Worm (Caenorhabditis elegans) whole organism, young adult: ENCODE results near the gene C48D1.5.
A peak's percentile ranks its signal among the peaks of the same experiment; 100 is the strongest.

ENCODE experiments used
- B0336.3 ChIP-seq: fragments of 200-800 bp; sonication (Bioruptor generic); IDR thresholded peaks from 2 replicates; pipeline ENCODE4 v1.3.6; 2022; ENCODE audit warnings: missing genetic modification characterization, missing compliant biosample characterization
- F10E7.11 ChIP-seq: sonication (generic microtip); optimal IDR thresholded peaks from 2 replicates; lab custom pipeline; 2017; ENCODE audit warnings: mild to moderate bottlenecking, missing genetic modification characterization, moderate library complexity, missing compliant biosample characterization
- F33H1.4 ChIP-seq: fragments of 200-800 bp; sonication (Bioruptor generic); IDR thresholded peaks from 2 replicates; pipeline ENCODE4 v1.3.6; 2022; ENCODE audit warnings: missing genetic modification reagents, missing genetic modification characterization, missing compliant biosample characterization
- F37B4.10 ChIP-seq: fragments of 200-800 bp; sonication (Bioruptor generic); IDR thresholded peaks from 2 replicates; pipeline ENCODE4 v1.3.6; 2022; ENCODE audit warnings: missing genetic modification characterization, missing compliant biosample characterization
- F39B2.1 ChIP-seq: fragments of 200-800 bp; sonication (Bioruptor generic); IDR thresholded peaks from 2 replicates; pipeline ENCODE4 v1.3.6; 2022; ENCODE audit warnings: missing genetic modification reagents, missing genetic modification characterization, missing compliant biosample characterization
- F49E8.2 ChIP-seq: sonication (generic microtip); optimal IDR thresholded peaks from 3 replicates; lab custom pipeline; 2017; ENCODE audit warnings: missing genetic modification characterization, mild to moderate bottlenecking, missing compliant biosample characterization, antibody characterized with exemption, moderate library complexity; ENCODE audit not compliant: insufficient read depth
- F52B5.7 ChIP-seq: sonication (generic microtip); optimal IDR thresholded peaks from 2 replicates; lab custom pipeline; 2016; ENCODE audit warnings: mild to moderate bottlenecking, missing genetic modification characterization, missing compliant biosample characterization
- K12H6.12 ChIP-seq: fragments of 200-800 bp; sonication (Bioruptor generic); optimal IDR thresholded peaks from 2 replicates; lab custom pipeline; 2018; ENCODE audit warnings: mild to moderate bottlenecking, missing genetic modification characterization, missing compliant biosample characterization
- T07F8.4 ChIP-seq: sonication (generic microtip); optimal IDR thresholded peaks from 2 replicates; lab custom pipeline; 2016; ENCODE audit warnings: mild to moderate bottlenecking, missing genetic modification characterization, moderate library complexity, missing compliant biosample characterization
- T26A5.8 ChIP-seq: sonication (generic microtip); optimal IDR thresholded peaks from 2 replicates; lab custom pipeline; 2016; ENCODE audit warnings: missing genetic modification characterization, missing compliant biosample characterization
- Y56A3A.18 ChIP-seq: fragments of 200-800 bp; sonication (Bioruptor generic); IDR thresholded peaks from 2 replicates; pipeline ENCODE4 v1.3.6; 2022; ENCODE audit warnings: missing genetic modification reagents, missing genetic modification characterization, missing compliant biosample characterization
- Y67H2A.10 ChIP-seq: fragments of 200-800 bp; sonication (Bioruptor generic); conservative IDR thresholded peaks from 2 replicates; pipeline ENCODE4 v1.3.6; 2022; ENCODE audit warnings: missing genetic modification reagents, missing genetic modification characterization, missing compliant biosample characterization
- ama-1 ChIP-seq, 3 experiments: fragments of 150-350 bp in 1 of 3; sonication (generic microtip) in 2 of 3; optimal IDR thresholded peaks; 2 replicates each; lab custom pipeline; 2014 to 2018; ENCODE audit warnings: missing biosample characterization in 2 of 3, missing genetic modification characterization in 2 of 3, missing genetic modification reagents in 2 of 3
- aptf-2 ChIP-seq: fragments of 200-800 bp; sonication (Bioruptor generic); conservative IDR thresholded peaks from 2 replicates; pipeline ENCODE4 v1.3.6; 2022; ENCODE audit warnings: missing genetic modification reagents, missing genetic modification characterization, missing compliant biosample characterization
- aptf-3 ChIP-seq: fragments of 200-800 bp; sonication (Bioruptor generic); IDR thresholded peaks from 2 replicates; pipeline ENCODE4 v1.3.6; 2022; ENCODE audit warnings: missing genetic modification characterization, missing compliant biosample characterization
- athp-1 ChIP-seq: sonication (generic microtip); optimal IDR thresholded peaks from 2 replicates; lab custom pipeline; 2017; ENCODE audit warnings: mild to moderate bottlenecking, missing genetic modification characterization, missing compliant biosample characterization
- attf-5 ChIP-seq: fragments of 200-800 bp; sonication (Bioruptor generic); optimal IDR thresholded peaks from 2 replicates; lab custom pipeline; 2018; ENCODE audit warnings: mild to moderate bottlenecking, missing genetic modification characterization, missing compliant biosample characterization
- attf-6 ChIP-seq: fragments of 200-800 bp; sonication (Bioruptor generic); IDR thresholded peaks from 2 replicates; pipeline ENCODE4 v1.3.6; 2022; ENCODE audit warnings: missing genetic modification reagents, missing genetic modification characterization, missing compliant biosample characterization
- ceh-100 ChIP-seq: fragments of 200-800 bp; sonication (Bioruptor generic); IDR thresholded peaks from 2 replicates; pipeline ENCODE4 v1.3.6; 2022; ENCODE audit warnings: missing genetic modification reagents, missing genetic modification characterization, missing compliant biosample characterization
- ceh-40 ChIP-seq: fragments of 200-800 bp; sonication (Bioruptor generic); IDR thresholded peaks from 2 replicates; pipeline ENCODE4 v1.3.6; 2022; ENCODE audit warnings: missing genetic modification characterization, missing compliant biosample characterization
- ceh-58 ChIP-seq: fragments of 200-800 bp; sonication (Bioruptor generic); IDR thresholded peaks from 2 replicates; pipeline ENCODE4 v1.3.6; 2022; ENCODE audit warnings: missing genetic modification characterization, missing compliant biosample characterization
- chd-7 ChIP-seq: sonication (generic microtip); optimal IDR thresholded peaks from 2 replicates; lab custom pipeline; 2016; ENCODE audit warnings: mild to moderate bottlenecking, missing genetic modification characterization, moderate library complexity, missing compliant biosample characterization
- dpff-1 ChIP-seq: sonication (generic microtip); optimal IDR thresholded peaks from 2 replicates; lab custom pipeline; 2017; ENCODE audit warnings: mild to moderate bottlenecking, missing genetic modification characterization, missing compliant biosample characterization
- dpl-1 ChIP-seq: fragments of 150-350 bp; optimal IDR thresholded peaks from 2 replicates; lab custom pipeline; 2014; ENCODE audit warnings: missing biosample characterization, missing genetic modification reagents, missing genetic modification characterization
- efl-1 ChIP-seq: fragments of 150-350 bp; optimal IDR thresholded peaks from 2 replicates; lab custom pipeline; 2014; ENCODE audit warnings: missing biosample characterization, missing genetic modification reagents, missing genetic modification characterization
- ets-4 ChIP-seq: fragments of 200-800 bp; sonication (Bioruptor generic); optimal IDR thresholded peaks from 2 replicates; lab custom pipeline; 2018; ENCODE audit warnings: mild to moderate bottlenecking, missing genetic modification characterization, missing compliant biosample characterization
- him-1 ChIP-seq: sonication (generic microtip); optimal IDR thresholded peaks from 2 replicates; lab custom pipeline; 2016; ENCODE audit warnings: missing genotype, missing genetic modification reagents, missing genetic modification characterization, missing compliant biosample characterization
- hlh-26 ChIP-seq: fragments of 200-800 bp; sonication (Bioruptor generic); conservative IDR thresholded peaks from 2 replicates; pipeline ENCODE4 v1.3.6; 2022; ENCODE audit warnings: missing genetic modification reagents, missing genetic modification characterization, missing compliant biosample characterization
- hmg-1.2 ChIP-seq: fragments of 200-800 bp; sonication (Bioruptor generic); IDR thresholded peaks from 2 replicates; pipeline ENCODE4 v1.3.6; 2022; ENCODE audit warnings: missing genetic modification reagents, missing genetic modification characterization, missing compliant biosample characterization
- let-526 ChIP-seq: fragments of 200-800 bp; sonication (Bioruptor generic); IDR thresholded peaks from 2 replicates; pipeline ENCODE4 v1.3.6; 2022; ENCODE audit warnings: missing genetic modification reagents, missing genetic modification characterization, missing compliant biosample characterization
- lin-40 ChIP-seq: sonication (generic microtip); optimal IDR thresholded peaks from 2 replicates; lab custom pipeline; 2016; ENCODE audit warnings: missing genetic modification characterization, mild to moderate bottlenecking, missing compliant biosample characterization, missing genotype, missing genetic modification reagents
- lin-54 ChIP-seq: fragments of 200-800 bp; sonication (Bioruptor generic); optimal IDR thresholded peaks from 2 replicates; lab custom pipeline; 2018; ENCODE audit warnings: mild to moderate bottlenecking, missing genetic modification characterization, missing compliant biosample characterization
- lsy-27 ChIP-seq: sonication (generic microtip); optimal IDR thresholded peaks from 2 replicates; lab custom pipeline; 2017; ENCODE audit warnings: missing genetic modification characterization, mild to moderate bottlenecking, missing compliant biosample characterization, antibody characterized with exemption, missing genotype, borderline replicate concordance; ENCODE audit not compliant: insufficient read depth
- madf-10 ChIP-seq: sonication (generic microtip); optimal IDR thresholded peaks from 2 replicates; lab custom pipeline; 2016; ENCODE audit warnings: mild to moderate bottlenecking, missing genetic modification characterization, missing compliant biosample characterization
- madf-8 ChIP-seq: fragments of 200-800 bp; sonication (Bioruptor generic); conservative IDR thresholded peaks from 2 replicates; pipeline ENCODE4 v1.3.6; 2022; ENCODE audit warnings: missing genetic modification reagents, missing genetic modification characterization, missing compliant biosample characterization
- mel-28 ChIP-seq: sonication (generic microtip); optimal IDR thresholded peaks from 2 replicates; lab custom pipeline; 2016; ENCODE audit warnings: borderline replicate concordance, mild to moderate bottlenecking, missing genetic modification characterization, missing compliant biosample characterization
- nfya-1 ChIP-seq: sonication (generic microtip); optimal IDR thresholded peaks from 2 replicates; lab custom pipeline; 2017; ENCODE audit warnings: antibody characterized with exemption, missing compliant biosample characterization, missing genetic modification characterization, borderline replicate concordance; ENCODE audit not compliant: insufficient read depth
- nhr-27 ChIP-seq: fragments of 200-800 bp; sonication (Bioruptor generic); optimal IDR thresholded peaks from 2 replicates; lab custom pipeline; 2018; ENCODE audit warnings: mild to moderate bottlenecking, missing genetic modification characterization, moderate library complexity, missing compliant biosample characterization
- pbrm-1 ChIP-seq: fragments of 200-800 bp; sonication (Bioruptor generic); IDR thresholded peaks from 2 replicates; pipeline ENCODE4 v1.3.6; 2022; ENCODE audit warnings: missing genetic modification reagents, missing genetic modification characterization, missing compliant biosample characterization
- rpc-1 ChIP-seq, 2 experiments: fragments of 150-350 bp in 1 of 2; sonication (generic microtip) in 1 of 2; optimal IDR thresholded peaks; 2 replicates each; lab custom pipeline; 2014 to 2018; ENCODE audit warnings: missing biosample characterization in 1 of 2, missing genetic modification characterization in 1 of 2, missing genetic modification reagents in 1 of 2, missing genotype in 1 of 2
- sea-2 ChIP-seq: fragments of 200-800 bp; sonication (Bioruptor generic); IDR thresholded peaks from 2 replicates; pipeline ENCODE4 v1.3.6; 2022; ENCODE audit warnings: missing genetic modification characterization, missing compliant biosample characterization
- sptf-2 ChIP-seq: fragments of 200-800 bp; sonication (Bioruptor generic); optimal IDR thresholded peaks from 2 replicates; lab custom pipeline; 2018; ENCODE audit warnings: mild to moderate bottlenecking, missing genetic modification characterization, missing compliant biosample characterization
- tbx-9 ChIP-seq: sonication (generic microtip); optimal IDR thresholded peaks from 2 replicates; lab custom pipeline; 2016; ENCODE audit warnings: borderline replicate concordance, missing genetic modification characterization, inconsistent platforms, missing compliant biosample characterization
- unc-130 ChIP-seq: sonication (generic microtip); optimal IDR thresholded peaks from 2 replicates; lab custom pipeline; 2016; ENCODE audit warnings: missing genetic modification reagents, missing genetic modification characterization, missing compliant biosample characterization
- ztf-28 ChIP-seq: fragments of 200-800 bp; sonication (Bioruptor generic); IDR thresholded peaks from 2 replicates; pipeline ENCODE4 v1.3.6; 2022; ENCODE audit warnings: missing genetic modification reagents, missing genetic modification characterization, missing compliant biosample characterization

Gene C48D1.5

DNA sequence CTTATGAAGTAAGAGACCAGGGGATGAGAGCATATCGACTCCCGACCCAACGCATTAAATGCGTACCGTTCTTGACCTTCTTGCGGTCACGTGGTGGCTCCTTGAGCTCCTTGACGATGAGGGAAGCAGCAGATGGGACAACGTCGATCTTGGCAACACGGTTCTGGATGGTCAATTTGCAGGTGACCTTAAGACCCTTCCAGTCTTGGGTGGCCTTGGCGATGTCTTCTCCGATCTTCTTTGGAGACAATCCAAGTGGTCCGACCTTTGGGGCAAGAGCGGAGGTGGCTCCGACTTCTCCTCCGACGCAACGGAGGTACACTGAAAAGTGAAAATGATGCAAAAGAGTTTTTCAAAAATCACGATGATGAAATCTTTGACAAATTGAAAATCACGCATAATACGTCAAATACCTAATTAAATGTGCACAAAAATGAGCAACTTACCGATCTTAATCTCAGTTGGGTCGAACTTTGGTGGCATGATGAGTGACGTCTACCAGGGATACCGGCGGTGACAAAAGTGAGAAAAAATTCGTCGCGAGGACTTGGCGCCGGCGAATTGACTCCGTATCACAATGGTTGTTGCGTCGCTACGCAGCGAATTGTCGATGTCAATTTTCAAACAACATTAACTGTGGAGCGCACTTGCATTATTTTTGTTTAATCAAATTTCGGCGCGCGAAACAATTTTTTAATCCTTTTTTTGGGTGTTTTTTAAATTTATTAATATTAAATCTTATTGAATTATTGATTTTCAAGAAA, 18.5 kb downstream of the C48D1.5 start, which contains the start of gene rpl-12 (continued):
- TF ChIP-seq lin-40 (tag; lab: Kevin White, UChicago) (peak; percentile 98), madf-10 (tag; lab: Kevin White, UChicago) (peak; percentile 95), F49E8.2 (peak; percentile 92), rpc-1 (optimal IDR thresholded peaks at IDR 0.05; lab: Kevin White, UChicago) (no peak), rpc-1 (tag; optimal IDR thresholded peaks at IDR 0.05; lab: Kevin White, UChicago) (no peak), K12H6.12 (tag; lab: Kevin White, UChicago) (peak; percentile 97), F37B4.10 (GFP tag; lab: Robert Waterston, UW) (0 out of 2 replicates have a peak, but pooled peaks have one; percentile 11), attf-6 (GFP tag; lab: Robert Waterston, UW) (peak; percentile 91), attf-5 (GFP tag; lab: Kevin White, UChicago) (peak; percentile 100), athp-1 (tag; lab: Kevin White, UChicago) (peak; percentile 97), Y56A3A.18 (GFP tag; lab: Robert Waterston, UW) (peak; percentile 95), T26A5.8 (tag; lab: Kevin White, UChicago) (no peak), F52B5.7 (tag; lab: Kevin White, UChicago) (peak; percentile 66), mel-28 (tag; lab: Kevin White, UChicago) (peak; percentile 83), F39B2.1 (peak; percentile 79; the same call in 1 of the 2 replicates), nhr-27 (tag; lab: Kevin White, UChicago) (peak; percentile 7), hlh-26 (GFP tag; lab: Robert Waterston, UW) (no peak), ztf-28 (GFP tag; lab: Robert Waterston, UW) (peak; percentile 80; the same call in 1 of the 2 replicates), hmg-1.2 (GFP tag; lab: Robert Waterston, UW) (peak; percentile 97), Y67H2A.10 (GFP tag; lab: Robert Waterston, UW) (peak; percentile 91), ceh-58 (GFP tag; lab: Robert Waterston, UW) (no peak), tbx-9 (no peak), chd-7 (peak; percentile 90), madf-8 (GFP tag; lab: Robert Waterston, UW) (peak; percentile 86), him-1 (peak; percentile 66), F10E7.11 (tag; lab: Kevin White, UChicago) (peak; percentile 71), ets-4 (GFP tag; lab: Kevin White, UChicago) (peak; percentile 28), T07F8.4 (tag; lab: Kevin White, UChicago) (peak; percentile 44), lin-54 (GFP tag; lab: Kevin White, UChicago) (peak; percentile 100), nfya-1 (tag; lab: Kevin White, UChicago) (no peak), let-526 (GFP tag; lab: Robert Waterston, UW) (peak; percentile 20), B0336.3 (GFP tag; lab: Robert Waterston, UW) (peak; percentile 95), sptf-2 (GFP tag; lab: Kevin White, UChicago) (peak; percentile 8), unc-130 (GFP tag; lab: Kevin White, UChicago) (peak; percentile 94), lsy-27 (tag; lab: Kevin White, UChicago) (peak; percentile 17), ceh-100 (GFP tag; lab: Robert Waterston, UW) (peak; percentile 87), pbrm-1 (GFP tag; lab: Robert Waterston, UW) (peak; percentile 98), ama-1 (optimal IDR thresholded peaks at IDR 0.05; lab: Kevin White, UChicago) (no peak), ama-1 (GFP tag; optimal IDR thresholded peaks at IDR 0.05; lab: Kevin White, UChicago) (no peak), ceh-40 (no peak), aptf-3 (GFP tag; lab: Robert Waterston, UW) (no peak), dpl-1 (GFP tag; lab: Kevin White, UChicago) (peak; percentile 90), F33H1.4 (peak; percentile 91), efl-1 (GFP tag; lab: Kevin White, UChicago) (peak; percentile 92), sea-2 (GFP tag; lab: Robert Waterston, UW) (peak; percentile 77; the same call in 1 of the 2 replicates), aptf-2 (GFP tag; lab: Robert Waterston, UW) (peak; percentile 68), dpff-1 (tag; lab: Kevin White, UChicago) (no peak)
